Fruit fly (Drosophila melanogaster) whole organism, pupa: Measurements from ENCODE around the gene CG46427.

ENCODE experiments used
- CG12605 ChIP-seq: fragments of 200-800 bp; sonication (Bioruptor generic); IDR thresholded peaks from 2 replicates; pipeline ENCODE4 v1.3.6; 2022; ENCODE audit warnings: missing biosample characterization, missing genetic modification characterization
- CG13204 ChIP-seq: fragments of 200-800 bp; sonication (Bioruptor generic); optimal IDR thresholded peaks from 2 replicates; lab custom pipeline; 2018; ENCODE audit warnings: missing biosample characterization, mild to moderate bottlenecking, missing genetic modification characterization, moderate library complexity
- CG15710 ChIP-seq: fragments of 200-800 bp; sonication (Bioruptor generic); optimal IDR thresholded peaks from 2 replicates; lab custom pipeline; 2018; ENCODE audit warnings: missing biosample characterization, mild to moderate bottlenecking, missing genetic modification characterization, moderate library complexity
- CG34367 ChIP-seq: fragments of 200-800 bp; sonication (Bioruptor generic); optimal IDR thresholded peaks from 2 replicates; lab custom pipeline; 2018; ENCODE audit warnings: missing biosample characterization, mild to moderate bottlenecking, missing genetic modification characterization
- CG8159 ChIP-seq: fragments of 200-800 bp; sonication (Bioruptor generic); optimal IDR thresholded peaks from 3 replicates; lab custom pipeline; 2018; ENCODE audit warnings: missing biosample characterization, mild to moderate bottlenecking, missing genetic modification characterization, moderate library complexity
- CG8301 ChIP-seq: fragments of 200-800 bp; sonication (Bioruptor generic); optimal IDR thresholded peaks from 2 replicates; lab custom pipeline; 2018; ENCODE audit warnings: missing biosample characterization, mild to moderate bottlenecking, missing genetic modification characterization
- CG9948 ChIP-seq: fragments of 200-800 bp; sonication (Bioruptor generic); optimal IDR thresholded peaks from 2 replicates; lab custom pipeline; 2018; ENCODE audit warnings: missing biosample characterization, mild to moderate bottlenecking, missing genetic modification characterization, moderate library complexity
- D1 ChIP-seq: fragments of 200-800 bp; sonication (Bioruptor generic); optimal IDR thresholded peaks from 2 replicates; lab custom pipeline; 2018; ENCODE audit warnings: missing biosample characterization, mild to moderate bottlenecking, missing genetic modification characterization, moderate library complexity
- EcR ChIP-seq: fragments of 200-800 bp; sonication (Bioruptor generic); optimal IDR thresholded peaks from 3 replicates; lab custom pipeline; 2019; ENCODE audit warnings: missing biosample characterization, missing genetic modification characterization, mild to moderate bottlenecking, moderate library complexity, missing genetic modification reagents
- Ets98B ChIP-seq: fragments of 200-800 bp; sonication (Bioruptor generic); IDR thresholded peaks from 2 replicates; pipeline ENCODE4 v1.3.6; 2022; ENCODE audit warnings: missing biosample characterization, missing genetic modification characterization
- Pif1A ChIP-seq: fragments of 200-800 bp; sonication (Bioruptor generic); optimal IDR thresholded peaks from 3 replicates; lab custom pipeline; 2016; ENCODE audit warnings: missing biosample characterization, missing genetic modification characterization
- Snoo ChIP-seq: fragments of 200-800 bp; sonication (Bioruptor generic); optimal IDR thresholded peaks from 3 replicates; lab custom pipeline; 2017; ENCODE audit warnings: missing biosample characterization, mild to moderate bottlenecking, missing genetic modification characterization, inconsistent platforms
- gl ChIP-seq: fragments of 200-800 bp; sonication (Bioruptor generic); optimal IDR thresholded peaks from 2 replicates; lab custom pipeline; 2018; ENCODE audit warnings: missing biosample characterization, mild to moderate bottlenecking, missing genetic modification characterization
- rn ChIP-seq: fragments of 200-800 bp; sonication (Bioruptor generic); IDR thresholded peaks from 2 replicates; pipeline ENCODE4 v1.3.6; 2022; ENCODE audit warnings: missing biosample characterization, missing genetic modification characterization

DNA sequence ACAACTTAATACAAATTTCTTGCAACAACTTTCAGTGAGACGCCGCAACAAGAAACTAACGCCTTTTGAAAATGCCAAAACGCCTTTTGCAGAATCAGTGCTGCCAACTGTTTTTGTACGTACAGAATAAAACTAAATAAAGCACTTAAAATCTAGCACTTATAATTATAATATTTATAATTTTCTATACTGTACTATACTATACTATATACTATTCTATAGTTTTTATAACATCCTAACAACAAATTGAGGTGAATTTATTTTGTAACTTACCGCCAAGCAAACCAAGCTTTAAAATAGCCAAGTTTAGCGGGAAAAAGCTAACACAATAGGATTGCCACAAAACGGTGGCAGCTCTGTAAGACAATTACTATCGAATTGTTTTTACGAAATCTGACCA is 5.2 kb downstream of the CG46427 start, which contains the start of the genes Aos1 and Srlp:
- TF ChIP-seq CG15710 (tag; lab: Kevin White, UChicago): peak; percentile 63
- TF ChIP-seq gl (tag; lab: Kevin White, UChicago): no peak
- no peak for TF ChIP-seq Ets98B (GFP tag; lab: Robert Waterston, UW)
- no peak for TF ChIP-seq D1 (tag; lab: Kevin White, UChicago)
- no peak for TF ChIP-seq CG8301 (tag; lab: Kevin White, UChicago)
- no peak for TF ChIP-seq CG8159 (tag; lab: Kevin White, UChicago)
- TF ChIP-seq CG13204 (GFP tag; lab: Kevin White, UChicago): no peak
- no peak for TF ChIP-seq Pif1A (GFP tag; lab: Kevin White, UChicago)
- peak; percentile 32 for TF ChIP-seq Snoo (tag; lab: Kevin White, UChicago)
- peak; percentile 41 for TF ChIP-seq CG9948 (tag; lab: Kevin White, UChicago)
- TF ChIP-seq EcR (GFP tag; lab: Kevin White, UChicago): no peak
- no peak for TF ChIP-seq CG34367 (tag; lab: Kevin White, UChicago)
- no peak for TF ChIP-seq rn (GFP tag; lab: Robert Waterston, UW)
- no peak for TF ChIP-seq CG12605
